Worm (Caenorhabditis elegans) whole organism, L4 larva: Measurements from ENCODE around the gene cutl-19.

ENCODE experiments used
- D1046.2 ChIP-seq: fragments of 200-800 bp; sonication (Bioruptor generic); IDR thresholded peaks from 2 replicates; pipeline ENCODE4 v1.3.6; 2022; ENCODE audit warnings: missing genetic modification characterization, missing compliant biosample characterization
- F10B5.3 ChIP-seq: sonication (generic microtip); optimal IDR thresholded peaks from 2 replicates; lab custom pipeline; 2016; ENCODE audit warnings: mild to moderate bottlenecking, missing genetic modification characterization, missing compliant biosample characterization
- F26F4.8 ChIP-seq: fragments of 200-800 bp; sonication (Bioruptor generic); conservative IDR thresholded peaks from 2 replicates; pipeline ENCODE4 v1.3.6; 2022; ENCODE audit warnings: missing genetic modification characterization, missing compliant biosample characterization
- R02D3.7 ChIP-seq: fragments of 150-350 bp; sonication (generic microtip); optimal IDR thresholded peaks from 3 replicates; lab custom pipeline; 2014; ENCODE audit warnings: missing biosample characterization, missing genetic modification characterization
- T20F7.1 ChIP-seq: fragments of 200-800 bp; sonication (Bioruptor generic); optimal IDR thresholded peaks from 2 replicates; lab custom pipeline; 2018; ENCODE audit warnings: mild to moderate bottlenecking, missing genetic modification characterization, missing compliant biosample characterization
- Y5F2A.4 ChIP-seq: fragments of 200-800 bp; sonication (Bioruptor generic); optimal IDR thresholded peaks from 2 replicates; lab custom pipeline; 2018; ENCODE audit warnings: mild to moderate bottlenecking, missing genetic modification characterization, missing compliant biosample characterization
- Y75B8A.6 ChIP-seq: fragments of 200-800 bp; sonication (Bioruptor generic); IDR thresholded peaks from 2 replicates; pipeline ENCODE4 v1.3.6; 2022; ENCODE audit warnings: missing genetic modification reagents, missing genetic modification characterization, missing compliant biosample characterization
- ZK546.5 ChIP-seq, 2 experiments: sonication (generic microtip); optimal IDR thresholded peaks; 2 replicates each; lab custom pipeline; 2017; ENCODE audit warnings: missing biosample characterization in 2 of 2, missing genetic modification characterization in 2 of 2
- aly-2 ChIP-seq: sonication (generic microtip); optimal IDR thresholded peaks from 2 replicates; lab custom pipeline; 2018; ENCODE audit warnings: missing biosample characterization, missing genetic modification characterization
- ama-1 ChIP-seq: fragments of 150-350 bp; optimal IDR thresholded peaks from 2 replicates; lab custom pipeline; 2014; ENCODE audit warnings: inconsistent platforms, mixed read lengths
- ceh-44 ChIP-seq: fragments of 200-800 bp; sonication (Bioruptor generic); IDR thresholded peaks from 2 replicates; pipeline ENCODE4 v1.3.6; 2022; ENCODE audit warnings: missing genetic modification reagents, missing genetic modification characterization, missing compliant biosample characterization
- ceh-62 ChIP-seq: sonication (generic microtip); optimal IDR thresholded peaks from 2 replicates; lab custom pipeline; 2017; ENCODE audit warnings: missing biosample characterization, missing genetic modification characterization
- cey-2 ChIP-seq: sonication (generic microtip); optimal IDR thresholded peaks from 3 replicates; lab custom pipeline; 2017; ENCODE audit warnings: missing genetic modification characterization, mild to moderate bottlenecking, missing compliant biosample characterization, antibody characterized with exemption, borderline replicate concordance; ENCODE audit not compliant: insufficient read depth
- daf-12 ChIP-seq: fragments of 150-350 bp; optimal IDR thresholded peaks from 2 replicates; lab custom pipeline; 2014; ENCODE audit warnings: missing biosample characterization, missing genetic modification reagents, missing genetic modification characterization
- daf-16 ChIP-seq, 3 experiments: sonication (generic microtip); optimal IDR thresholded peaks; 2 replicates each; lab custom pipeline; 2016 to 2017; ENCODE audit warnings: missing genetic modification characterization in 3 of 3, missing genetic modification reagents in 3 of 3, mild to moderate bottlenecking in 2 of 3, missing compliant biosample characterization in 2 of 3, missing biosample characterization in 1 of 3, moderate library complexity in 1 of 3
- daf-19 ChIP-seq: fragments of 200-800 bp; sonication (Bioruptor generic); conservative IDR thresholded peaks from 2 replicates; pipeline ENCODE4 v1.3.6; 2022; ENCODE audit warnings: missing genetic modification characterization, missing compliant biosample characterization
- daf-8 ChIP-seq: fragments of 200-800 bp; sonication (Bioruptor generic); IDR thresholded peaks from 2 replicates; pipeline ENCODE4 v1.3.6; 2022; ENCODE audit warnings: missing genetic modification characterization, missing compliant biosample characterization
- dmd-6 ChIP-seq: fragments of 200-800 bp; sonication (Bioruptor generic); IDR thresholded peaks from 2 replicates; pipeline ENCODE4 v1.3.6; 2022; ENCODE audit warnings: missing genetic modification reagents, missing genetic modification characterization, missing compliant biosample characterization
- duxl-1 ChIP-seq: sonication (generic microtip); optimal IDR thresholded peaks from 2 replicates; lab custom pipeline; 2016; ENCODE audit warnings: mild to moderate bottlenecking, missing genetic modification characterization, moderate library complexity, missing compliant biosample characterization; ENCODE audit not compliant: poor library complexity
- dve-1 ChIP-seq: sonication (generic microtip); optimal IDR thresholded peaks from 2 replicates; lab custom pipeline; 2017; ENCODE audit warnings: antibody characterized with exemption, mild to moderate bottlenecking, missing genetic modification characterization, missing compliant biosample characterization; ENCODE audit not compliant: insufficient read depth
- fkh-10 ChIP-seq: fragments of 150-350 bp; optimal IDR thresholded peaks from 2 replicates; lab custom pipeline; 2014; ENCODE audit warnings: missing biosample characterization, missing genetic modification reagents, missing genetic modification characterization
- fos-1 ChIP-seq: fragments of 150-350 bp; optimal IDR thresholded peaks from 2 replicates; lab custom pipeline; 2014; ENCODE audit warnings: missing biosample characterization, missing genetic modification characterization
- hif-1 ChIP-seq, 2 experiments: sonication (generic microtip); optimal IDR thresholded peaks; 2 replicates each; lab custom pipeline; 2016 to 2017; ENCODE audit warnings: missing compliant biosample characterization in 2 of 2, missing genetic modification characterization in 2 of 2, missing genetic modification reagents in 2 of 2, missing genotype in 2 of 2, mild to moderate bottlenecking in 1 of 2
- hlh-11 ChIP-seq: fragments of 200-800 bp; sonication (Bioruptor generic); optimal IDR thresholded peaks from 2 replicates; lab custom pipeline; 2018; ENCODE audit warnings: mild to moderate bottlenecking, missing genetic modification characterization, missing compliant biosample characterization
- hmg-1.1 ChIP-seq: fragments of 200-800 bp; sonication (Bioruptor generic); IDR thresholded peaks from 2 replicates; pipeline ENCODE4 v1.3.6; 2022; ENCODE audit warnings: missing genetic modification reagents, missing genetic modification characterization, missing compliant biosample characterization
- lim-7 ChIP-seq: fragments of 200-800 bp; sonication (Bioruptor generic); IDR thresholded peaks from 2 replicates; pipeline ENCODE4 v1.3.6; 2022; ENCODE audit warnings: missing genetic modification characterization, missing compliant biosample characterization
- lin-15B ChIP-seq: fragments of 150-350 bp; sonication (generic microtip); optimal IDR thresholded peaks from 3 replicates; lab custom pipeline; 2014; ENCODE audit warnings: missing biosample characterization, missing genetic modification characterization
- lir-3 ChIP-seq: sonication (generic microtip); optimal IDR thresholded peaks from 2 replicates; lab custom pipeline; 2016; ENCODE audit warnings: mild to moderate bottlenecking, missing genetic modification characterization, missing compliant biosample characterization
- lsy-2 ChIP-seq, 2 experiments: fragments of 150-350 bp in 1 of 2; sonication (generic microtip) in 1 of 2; optimal IDR thresholded peaks; 2 replicates each; lab custom pipeline; 2014 to 2017; ENCODE audit warnings: missing biosample characterization in 2 of 2, missing genetic modification characterization in 2 of 2
- mdt-29 ChIP-seq: fragments of 200-800 bp; sonication (Bioruptor generic); IDR thresholded peaks from 2 replicates; pipeline ENCODE4 v1.3.6; 2022; ENCODE audit warnings: missing genetic modification reagents, missing genetic modification characterization, missing compliant biosample characterization
- mep-1 ChIP-seq: fragments of 150-350 bp; sonication (generic microtip); optimal IDR thresholded peaks from 3 replicates; lab custom pipeline; 2014; ENCODE audit warnings: missing biosample characterization, missing genetic modification characterization
- mxl-2 ChIP-seq: fragments of 200-800 bp; sonication (Bioruptor generic); conservative IDR thresholded peaks from 2 replicates; pipeline ENCODE4 v1.3.6; 2022; ENCODE audit warnings: missing genetic modification reagents, missing genetic modification characterization, missing compliant biosample characterization
- mxl-3 ChIP-seq: fragments of 200-800 bp; sonication (Bioruptor generic); optimal IDR thresholded peaks from 2 replicates; lab custom pipeline; 2018; ENCODE audit warnings: mild to moderate bottlenecking, missing genetic modification characterization, missing compliant biosample characterization
- nhr-102 ChIP-seq: sonication (generic microtip); optimal IDR thresholded peaks from 2 replicates; lab custom pipeline; 2016; ENCODE audit warnings: mild to moderate bottlenecking, missing genetic modification characterization, moderate library complexity, missing compliant biosample characterization
- nhr-111 ChIP-seq: fragments of 200-800 bp; sonication (Bioruptor generic); optimal IDR thresholded peaks from 2 replicates; lab custom pipeline; 2018; ENCODE audit warnings: mild to moderate bottlenecking, missing genetic modification characterization, missing compliant biosample characterization
- nhr-237 ChIP-seq: sonication (generic microtip); optimal IDR thresholded peaks from 2 replicates; lab custom pipeline; 2017; ENCODE audit warnings: missing biosample characterization, missing genetic modification characterization
- nhr-25 ChIP-seq: sonication (generic microtip); optimal IDR thresholded peaks from 2 replicates; lab custom pipeline; 2017; ENCODE audit warnings: missing genetic modification characterization, mild to moderate bottlenecking, missing compliant biosample characterization, antibody characterized with exemption, moderate library complexity, borderline replicate concordance; ENCODE audit not compliant: insufficient read depth
- nhr-28 ChIP-seq: fragments of 150-350 bp; optimal IDR thresholded peaks from 2 replicates; lab custom pipeline; 2014; ENCODE audit warnings: missing biosample characterization, missing genetic modification characterization
- nhr-6 ChIP-seq: fragments of 150-350 bp; optimal IDR thresholded peaks from 2 replicates; lab custom pipeline; 2014; ENCODE audit warnings: missing biosample characterization, missing genetic modification characterization
- nhr-76 ChIP-seq: fragments of 150-350 bp; optimal IDR thresholded peaks from 2 replicates; lab custom pipeline; 2014; ENCODE audit warnings: missing biosample characterization, missing genetic modification characterization
- nhr-77 ChIP-seq: fragments of 150-350 bp; optimal IDR thresholded peaks from 2 replicates; lab custom pipeline; 2014; ENCODE audit warnings: missing biosample characterization, missing genetic modification characterization
- php-3 ChIP-seq: fragments of 200-800 bp; sonication (Bioruptor generic); IDR thresholded peaks from 2 replicates; pipeline ENCODE4 v1.3.6; 2022; ENCODE audit warnings: missing genetic modification reagents, missing genetic modification characterization, missing compliant biosample characterization
- pqm-1 ChIP-seq: sonication (generic microtip); optimal IDR thresholded peaks from 2 replicates; lab custom pipeline; 2017; ENCODE audit warnings: missing biosample characterization, missing genetic modification characterization
- sdz-12 ChIP-seq: fragments of 200-800 bp; sonication (Bioruptor generic); optimal IDR thresholded peaks from 2 replicates; lab custom pipeline; 2018; ENCODE audit warnings: mild to moderate bottlenecking, missing genetic modification characterization, missing compliant biosample characterization
- skn-1 ChIP-seq: fragments of 150-350 bp; optimal IDR thresholded peaks from 2 replicates; lab custom pipeline; 2014; ENCODE audit warnings: missing biosample characterization, missing genetic modification characterization
- spr-3 ChIP-seq: fragments of 200-800 bp; sonication (Bioruptor generic); optimal IDR thresholded peaks from 2 replicates; lab custom pipeline; 2018; ENCODE audit warnings: mild to moderate bottlenecking, missing genetic modification characterization, missing compliant biosample characterization
- tra-1 ChIP-seq: fragments of 200-800 bp; sonication (Bioruptor generic); IDR thresholded peaks from 2 replicates; pipeline ENCODE4 v1.3.6; 2022; ENCODE audit warnings: missing genetic modification reagents, missing genetic modification characterization, missing compliant biosample characterization
- unc-62 ChIP-seq, 3 experiments: fragments of 150-350 bp in 1 of 3; sonication (generic microtip); optimal IDR thresholded peaks in 2 of 3; peaks in 1 of 3; 1 replicate in 1 of 3; 2 replicates in 2 of 3; lab custom pipeline; 2014 to 2017; ENCODE audit warnings: missing biosample characterization in 3 of 3, missing genetic modification characterization in 3 of 3, missing genetic modification reagents in 3 of 3, missing genotype in 1 of 3
- vab-7 ChIP-seq: fragments of 200-800 bp; sonication (Bioruptor generic); IDR thresholded peaks from 2 replicates; pipeline ENCODE4 v1.3.6; 2022; ENCODE audit warnings: missing genetic modification reagents, missing genetic modification characterization, missing compliant biosample characterization
- zip-11 ChIP-seq: fragments of 200-800 bp; sonication (Bioruptor generic); IDR thresholded peaks from 2 replicates; pipeline ENCODE4 v1.3.6; 2022; ENCODE audit warnings: missing genetic modification characterization, missing compliant biosample characterization
- ztf-7 ChIP-seq: fragments of 150-350 bp; optimal IDR thresholded peaks from 2 replicates; lab custom pipeline; 2014; ENCODE audit warnings: missing biosample characterization, missing genetic modification characterization

cutl-19 gene

ce11 chrIII:5200349-5200748 is 17.1 kb downstream of the cutl-19 start:
- no peak for TF ChIP-seq skn-1 (tag; lab: Kevin White, UChicago)
- peak in 1 of 2 experiments; percentile 38 for TF ChIP-seq unc-62 (GFP tag; optimal IDR thresholded peaks at IDR 0.05 in 1 of 2; lab: Kevin White, UChicago)
- no peak for TF ChIP-seq unc-62 (tag; optimal IDR thresholded peaks at IDR 0.05; lab: Kevin White, UChicago)
- no peak for TF ChIP-seq F26F4.8 (GFP tag; lab: Robert Waterston, UW)
- TF ChIP-seq ceh-44 (GFP tag; lab: Robert Waterston, UW) = no peak
- no peak for TF ChIP-seq F10B5.3
- peak; percentile 34; the same call in 1 of the 2 replicates for TF ChIP-seq dmd-6 (GFP tag; lab: Robert Waterston, UW)
- TF ChIP-seq pqm-1 (tag; lab: Kevin White, UChicago) = peak; percentile 75
- no peak for TF ChIP-seq nhr-111 (GFP tag; lab: Kevin White, UChicago)
- TF ChIP-seq hmg-1.1 (GFP tag; lab: Robert Waterston, UW) = no peak
- TF ChIP-seq nhr-25 (tag; lab: Kevin White, UChicago) = no peak
- no peak for TF ChIP-seq fos-1 (tag; lab: Kevin White, UChicago)
- no peak for TF ChIP-seq ceh-62 (tag; lab: Kevin White, UChicago)
- no peak for TF ChIP-seq hlh-11 (tag; lab: Kevin White, UChicago)
- TF ChIP-seq daf-19 (GFP tag; lab: Robert Waterston, UW) = no peak
- no peak for TF ChIP-seq nhr-237 (tag; lab: Kevin White, UChicago)
- no peak for TF ChIP-seq aly-2 (tag; lab: Kevin White, UChicago)
- TF ChIP-seq nhr-28 (tag; lab: Kevin White, UChicago) = peak; percentile 96
- no peak for TF ChIP-seq mdt-29 (GFP tag; lab: Robert Waterston, UW)
- no peak for TF ChIP-seq fkh-10 (GFP tag; lab: Kevin White, UChicago)
- TF ChIP-seq daf-12 (tag; lab: Kevin White, UChicago) = no peak
- no peak for TF ChIP-seq php-3 (GFP tag; lab: Robert Waterston, UW)
- 0 out of 2 replicates have a peak, but pooled peaks have one; percentile 34 for TF ChIP-seq lim-7 (GFP tag; lab: Robert Waterston, UW)
- peak; percentile 19 for TF ChIP-seq T20F7.1 (GFP tag; lab: Kevin White, UChicago)
- TF ChIP-seq tra-1 (GFP tag; lab: Robert Waterston, UW) = no peak
- no peak for TF ChIP-seq lir-3 (tag; lab: Kevin White, UChicago)
- peak; percentile 60 for TF ChIP-seq dve-1 (tag; lab: Kevin White, UChicago)
- TF ChIP-seq Y75B8A.6 = no peak
- TF ChIP-seq D1046.2 (GFP tag; lab: Robert Waterston, UW) = no peak
- TF ChIP-seq ama-1 (lab: Kevin White, UChicago) = no peak
- no peak for TF ChIP-seq sdz-12 (GFP tag; lab: Kevin White, UChicago)
- TF ChIP-seq ztf-7 (tag; lab: Kevin White, UChicago) = peak; percentile 4
- TF ChIP-seq hif-1 (tag; optimal IDR thresholded peaks at IDR 0.05; lab: Kevin White, UChicago) = peak in 1 of 2 experiments; percentile 44
- no peak for TF ChIP-seq R02D3.7
- TF ChIP-seq lsy-2 (tag; optimal IDR thresholded peaks at IDR 0.05; lab: Kevin White, UChicago) = peak in 1 of 2 experiments; percentile 28
- no peak for TF ChIP-seq zip-11
- no peak for TF ChIP-seq nhr-6 (tag; lab: Kevin White, UChicago)
- no peak for TF ChIP-seq mxl-3 (GFP tag; lab: Kevin White, UChicago)
- TF ChIP-seq lin-15B = no peak
- TF ChIP-seq vab-7 = no peak
- TF ChIP-seq duxl-1 (tag; lab: Kevin White, UChicago) = no peak
- TF ChIP-seq nhr-76 (tag; lab: Kevin White, UChicago) = no peak
- TF ChIP-seq nhr-102 (tag; lab: Kevin White, UChicago) = no peak
- TF ChIP-seq mep-1 = peak; percentile 8
- no peak for TF ChIP-seq Y5F2A.4 (GFP tag; lab: Kevin White, UChicago)
- TF ChIP-seq mxl-2 (GFP tag; lab: Robert Waterston, UW) = no peak
- TF ChIP-seq daf-16 (GFP tag; optimal IDR thresholded peaks at IDR 0.05; lab: Kevin White, UChicago) = no peak
- TF ChIP-seq daf-16 (tag; optimal IDR thresholded peaks at IDR 0.05; lab: Kevin White, UChicago) = peak; percentile 13
- no peak for TF ChIP-seq spr-3 (GFP tag; lab: Kevin White, UChicago)
- peak; percentile 71 for TF ChIP-seq nhr-77
- TF ChIP-seq daf-8 (GFP tag; lab: Robert Waterston, UW) = no peak
- TF ChIP-seq cey-2 = no peak
- no peak for TF ChIP-seq ZK546.5 (tag; optimal IDR thresholded peaks at IDR 0.05; lab: Kevin White, UChicago)
